Fruit fly (Drosophila melanogaster): ENCODE data around the gene ND-15.

The ND-15 gene

DNA sequence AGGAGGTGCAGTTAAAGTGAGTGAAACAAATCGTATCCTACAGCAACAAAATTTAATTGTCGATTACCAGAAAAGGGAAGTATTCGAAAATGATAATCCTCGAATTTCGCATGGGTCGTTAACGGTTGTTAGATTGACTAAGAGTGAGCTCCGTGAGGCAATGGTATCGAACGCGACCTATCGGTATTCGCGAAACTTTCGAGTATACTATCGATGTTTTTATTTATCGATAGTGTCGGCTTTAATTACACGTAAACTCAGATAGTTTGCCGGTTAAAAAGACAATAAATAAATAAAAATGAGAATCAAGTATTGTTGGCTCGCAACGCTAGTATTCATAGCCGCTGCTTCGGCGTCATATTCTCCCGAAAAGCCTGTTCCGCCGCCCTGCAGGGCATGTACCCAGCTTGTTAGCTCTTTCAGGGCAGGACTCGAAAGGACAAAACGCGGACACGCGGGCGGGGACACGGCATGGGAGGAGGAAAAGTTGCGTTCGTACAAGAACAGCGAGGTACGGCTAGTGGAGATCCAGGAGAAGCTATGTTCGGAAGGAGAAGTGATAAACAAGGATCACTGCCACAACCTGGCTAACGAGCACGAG is 12.3 kb upstream of the ND-15 start, which contains the start of gene Creld (continued):
- no peak for TF ChIP-seq oc (tag; optimal IDR thresholded peaks at IDR 0.05)
- no peak for TF ChIP-seq Dip3 (GFP tag; optimal IDR thresholded peaks at IDR 0.05)
- no peak for TF ChIP-seq CG8281 (tag; optimal IDR thresholded peaks at IDR 0.05)
- no peak for TF ChIP-seq Aef1 (GFP tag; IDR thresholded peaks at IDR 0.05)
- no peak for TF ChIP-seq cwo (GFP tag; optimal IDR thresholded peaks at IDR 0.05)
- TF ChIP-seq CG10654 (GFP tag; optimal IDR thresholded peaks at IDR 0.05), result no peak
- no peak for TF ChIP-seq sr (GFP tag; IDR thresholded peaks at IDR 0.05)
- no peak for TF ChIP-seq CrebB (tag; optimal IDR thresholded peaks at IDR 0.05)
- TF ChIP-seq Vsx1 (GFP tag; optimal IDR thresholded peaks at IDR 0.05), result no peak
- peak; percentile 67 for TF ChIP-seq YL-1 (GFP tag; optimal IDR thresholded peaks at IDR 0.05)
- TF ChIP-seq Ets97D (GFP tag; optimal IDR thresholded peaks at IDR 0.05), result peak; percentile 75
- TF ChIP-seq CG1233 (GFP tag; optimal IDR thresholded peaks at IDR 0.05), result no peak
- TF ChIP-seq jumu (GFP tag; optimal IDR thresholded peaks at IDR 0.05), result no peak
- TF ChIP-seq bcd (GFP tag; optimal IDR thresholded peaks at IDR 0.05), result no peak
- no peak for TF ChIP-seq nau (GFP tag; optimal IDR thresholded peaks at IDR 0.05)
- TF ChIP-seq Side (GFP tag; optimal IDR thresholded peaks at IDR 0.05), result no peak
- no peak for TF ChIP-seq Mad (GFP tag; optimal IDR thresholded peaks at IDR 0.05)
- no peak for TF ChIP-seq fru (optimal IDR thresholded peaks at IDR 0.05)
- TF ChIP-seq H2.0 (GFP tag; IDR thresholded peaks at IDR 0.05), result no peak
- TF ChIP-seq CG13424 (tag; optimal IDR thresholded peaks at IDR 0.05), result no peak
- TF ChIP-seq CTCF (GFP tag; optimal IDR thresholded peaks at IDR 0.05), result peak; percentile 40
- TF ChIP-seq CG11247 (GFP tag; IDR thresholded peaks at IDR 0.05), result no peak
- TF ChIP-seq da (GFP tag; optimal IDR thresholded peaks at IDR 0.05), result no peak
- TF ChIP-seq CG15514 (GFP tag; optimal IDR thresholded peaks at IDR 0.05), result peak; percentile 94
- no peak for TF ChIP-seq CG8388 (GFP tag; optimal IDR thresholded peaks at IDR 0.05)
- TF ChIP-seq sd (tag; optimal IDR thresholded peaks at IDR 0.05), result no peak
- TF ChIP-seq kay (GFP tag; optimal IDR thresholded peaks at IDR 0.05), result peak; percentile 11
- no peak for TF ChIP-seq CG13775 (GFP tag; optimal IDR thresholded peaks at IDR 0.05)
- no peak for TF ChIP-seq CG5953 (GFP tag; IDR thresholded peaks at IDR 0.05)
- TF ChIP-seq CG7556 (GFP tag; optimal IDR thresholded peaks at IDR 0.05), result no peak
- no peak for TF ChIP-seq CG2889 (GFP tag; IDR thresholded peaks at IDR 0.05)
- no peak for TF ChIP-seq CG8478 (optimal IDR thresholded peaks at IDR 0.05)
- no peak for TF ChIP-seq fd3F (GFP tag; optimal IDR thresholded peaks at IDR 0.05)
- TF ChIP-seq hth (optimal IDR thresholded peaks at IDR 0.05), result no peak
- TF ChIP-seq CG10147 (GFP tag; optimal IDR thresholded peaks at IDR 0.05), result no peak
- TF ChIP-seq CG2202 (tag; optimal IDR thresholded peaks at IDR 0.05), result no peak
- no peak for TF ChIP-seq exex (tag; optimal IDR thresholded peaks at IDR 0.05)
- TF ChIP-seq CG10209 (GFP tag; optimal IDR thresholded peaks at IDR 0.05), result no peak
- no peak for TF ChIP-seq HLH54F (GFP tag; optimal IDR thresholded peaks at IDR 0.05)
- TF ChIP-seq CG17361 (GFP tag; IDR thresholded peaks at IDR 0.05), result no peak
- TF ChIP-seq inv (GFP tag; IDR thresholded peaks at IDR 0.05; ENCODE audit: partially characterized antibody), result peak; percentile 99
- TF ChIP-seq HLH3B (GFP tag; IDR thresholded peaks at IDR 0.05), result no peak
- no peak for TF ChIP-seq CG15269 (tag; optimal IDR thresholded peaks at IDR 0.05)
- peak; percentile 23 for TF ChIP-seq vfl (GFP tag; optimal IDR thresholded peaks at IDR 0.05)
- no peak; the same call in 3 of the 4 replicates for TF ChIP-seq Gug (GFP tag; IDR thresholded peaks at IDR 0.05)
- TF ChIP-seq CG9797 (GFP tag; optimal IDR thresholded peaks at IDR 0.05), result peak; percentile 37
- no peak for TF ChIP-seq HLHmδ (GFP tag; optimal IDR thresholded peaks at IDR 0.05)
- TF ChIP-seq unc-4 (GFP tag; IDR thresholded peaks at IDR 0.05; ENCODE audit: partially characterized antibody), result peak; percentile 99
- TF ChIP-seq Xbp1 (GFP tag; optimal IDR thresholded peaks at IDR 0.05), result peak; percentile 34
- TF ChIP-seq CG31441 (GFP tag; IDR thresholded peaks at IDR 0.05), result no peak
- no peak for TF ChIP-seq sima (GFP tag; optimal IDR thresholded peaks at IDR 0.05)
- no peak for TF ChIP-seq ERR (GFP tag; optimal IDR thresholded peaks at IDR 0.05)
- TF ChIP-seq CG11398 (GFP tag; optimal IDR thresholded peaks at IDR 0.05), result no peak
